Fruit fly (Drosophila melanogaster) whole organism, adult: Measurements from ENCODE around the gene P5CDh2.

Experiments used
- CG11617 ChIP-seq: fragments of 200-800 bp; sonication (Bioruptor generic); optimal IDR thresholded peaks from 2 replicates; lab custom pipeline; 2017; ENCODE audit warnings: mild to moderate bottlenecking, missing biosample characterization, missing genetic modification reagents, missing genetic modification characterization
- CG1620 ChIP-seq: fragments of 200-800 bp; sonication (Bioruptor generic); optimal IDR thresholded peaks from 2 replicates; lab custom pipeline; 2016; ENCODE audit warnings: missing biosample characterization, missing genetic modification characterization
- CG33017 ChIP-seq: fragments of 200-800 bp; sonication (Bioruptor generic); optimal IDR thresholded peaks from 2 replicates; lab custom pipeline; 2018; ENCODE audit warnings: missing biosample characterization, mild to moderate bottlenecking, missing genetic modification characterization, moderate library complexity
- Hr96 ChIP-seq: fragments of 200-800 bp; sonication (Bioruptor generic); optimal IDR thresholded peaks from 2 replicates; lab custom pipeline; 2016; ENCODE audit warnings: missing biosample characterization, missing genetic modification characterization
- bab1 ChIP-seq: fragments of 200-800 bp; sonication (Bioruptor generic); optimal IDR thresholded peaks from 3 replicates; lab custom pipeline; 2019; ENCODE audit warnings: missing biosample characterization, mild to moderate bottlenecking, missing genetic modification characterization, moderate library complexity
- kay ChIP-seq: fragments of 200-800 bp; sonication (Bioruptor generic); peaks from one replicate; lab custom pipeline; 2016; ENCODE audit warnings: missing biosample characterization, missing genetic modification characterization, borderline replicate concordance
- pad ChIP-seq: fragments of 200-800 bp; sonication (Bioruptor generic); optimal IDR thresholded peaks from 3 replicates; lab custom pipeline; 2017; ENCODE audit warnings: missing biosample characterization, missing genetic modification characterization, mild to moderate bottlenecking, moderate library complexity, missing genetic modification reagents
- tj ChIP-seq: fragments of 200-800 bp; sonication (Bioruptor generic); optimal IDR thresholded peaks from 3 replicates; lab custom pipeline; 2017; ENCODE audit warnings: missing biosample characterization, mild to moderate bottlenecking, missing genetic modification characterization, moderate library complexity

DNA sequence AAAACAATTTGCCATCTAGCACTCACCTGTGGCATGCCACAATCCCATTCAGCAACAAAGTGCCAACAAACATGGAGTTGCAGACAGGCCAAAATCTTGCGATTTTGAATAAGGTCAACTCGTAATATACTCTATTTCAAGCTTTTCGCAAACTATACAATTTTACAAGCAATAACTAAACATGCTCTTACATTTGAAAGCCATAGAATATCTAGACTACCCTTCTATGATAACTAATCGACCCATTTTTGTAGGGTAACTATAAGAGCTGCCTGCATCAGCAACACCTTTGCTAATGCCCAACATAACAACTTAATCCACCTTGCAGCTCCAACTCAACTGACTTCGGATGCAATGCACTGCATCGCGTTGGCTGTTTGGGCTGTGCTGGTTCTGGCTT, 42.8 kb downstream of the P5CDh2 start:
- no peak for TF ChIP-seq CG11617
- TF ChIP-seq pad (GFP tag; lab: Kevin White, UChicago), result no peak
- TF ChIP-seq Hr96 (GFP tag; lab: Kevin White, UChicago), result no peak
- TF ChIP-seq CG33017, result no peak
- no peak for TF ChIP-seq CG1620 (GFP tag; lab: Kevin White, UChicago)
- no peak for TF ChIP-seq bab1
- no peak for TF ChIP-seq kay (GFP tag; lab: Kevin White, UChicago)
- TF ChIP-seq tj (GFP tag; lab: Kevin White, UChicago), result no peak
